Fruit fly (Drosophila melanogaster) whole organism, embryonic: Measurements from ENCODE around the gene CG3630.

ENCODE experiments used
- Ada2b ChIP-seq: fragments of 200-800 bp; sonication (Bioruptor generic); IDR thresholded peaks from 2 replicates; pipeline ENCODE4 v1.3.6; 2022; ENCODE audit warnings: missing biosample characterization, missing genetic modification characterization
- BEAF-32 ChIP-seq: fragments of 200-800 bp; sonication (Bioruptor generic); optimal IDR thresholded peaks from 3 replicates; lab custom pipeline; 2017; ENCODE audit warnings: missing biosample characterization, missing genetic modification characterization, mild to moderate bottlenecking, moderate library complexity, missing genetic modification reagents
- Bdp1 ChIP-seq: fragments of 200-800 bp; sonication (Bioruptor generic); optimal IDR thresholded peaks from 3 replicates; lab custom pipeline; 2016; ENCODE audit warnings: missing biosample characterization, missing genetic modification characterization
- CG10431 ChIP-seq: fragments of 200-800 bp; sonication (Bioruptor generic); optimal IDR thresholded peaks from 3 replicates; lab custom pipeline; 2018; ENCODE audit warnings: missing biosample characterization, mild to moderate bottlenecking, missing genetic modification characterization
- CG10654 ChIP-seq: fragments of 200-800 bp; sonication (Bioruptor generic); optimal IDR thresholded peaks from 2 replicates; lab custom pipeline; 2016; ENCODE audit warnings: missing biosample characterization, missing genetic modification characterization
- CG12659 ChIP-seq: fragments of 200-800 bp; sonication (Bioruptor generic); optimal IDR thresholded peaks from 3 replicates; lab custom pipeline; 2017; ENCODE audit warnings: mild to moderate bottlenecking, missing biosample characterization, missing genetic modification reagents, missing genetic modification characterization
- CG12942 ChIP-seq: fragments of 200-800 bp; sonication (Bioruptor generic); optimal IDR thresholded peaks from 3 replicates; lab custom pipeline; 2016; ENCODE audit warnings: missing biosample characterization, missing genetic modification characterization
- CG13296 ChIP-seq: fragments of 200-800 bp; sonication (Bioruptor generic); optimal IDR thresholded peaks from 3 replicates; lab custom pipeline; 2018; ENCODE audit warnings: missing biosample characterization, mild to moderate bottlenecking, missing genetic modification characterization
- CG14014 ChIP-seq: fragments of 200-800 bp; sonication (Bioruptor generic); IDR thresholded peaks from 2 replicates; pipeline ENCODE4 v1.3.6; 2022; ENCODE audit warnings: missing biosample characterization, missing genetic modification characterization
- CG14050 ChIP-seq: fragments of 200-800 bp; sonication (Bioruptor generic); IDR thresholded peaks from 3 replicates; pipeline ENCODE4 v1.3.6; 2022; ENCODE audit warnings: missing biosample characterization, missing genetic modification characterization
- CG15696 ChIP-seq: fragments of 200-800 bp; sonication (Bioruptor generic); optimal IDR thresholded peaks from 2 replicates; lab custom pipeline; 2019; ENCODE audit warnings: missing biosample characterization, mild to moderate bottlenecking, missing genetic modification characterization, moderate library complexity
- CG18599 ChIP-seq: fragments of 200-800 bp; sonication (Bioruptor generic); optimal IDR thresholded peaks from 3 replicates; lab custom pipeline; 2017; ENCODE audit warnings: missing biosample characterization, missing genetic modification characterization, mild to moderate bottlenecking, moderate library complexity, missing genetic modification reagents
- CG2678 ChIP-seq: fragments of 200-800 bp; sonication (Bioruptor generic); optimal IDR thresholded peaks from 3 replicates; lab custom pipeline; 2019; ENCODE audit warnings: missing biosample characterization, mild to moderate bottlenecking, missing genetic modification characterization, moderate library complexity
- CG4617 ChIP-seq: fragments of 200-800 bp; sonication (Bioruptor generic); optimal IDR thresholded peaks from 3 replicates; lab custom pipeline; 2016; ENCODE audit warnings: missing biosample characterization, missing genetic modification characterization, borderline replicate concordance
- CG5180 ChIP-seq: fragments of 200-800 bp; sonication (Bioruptor generic); optimal IDR thresholded peaks from 3 replicates; lab custom pipeline; 2017; ENCODE audit warnings: missing biosample characterization, missing genetic modification characterization, mild to moderate bottlenecking, moderate library complexity, missing genetic modification reagents
- CG6175 ChIP-seq: fragments of 200-800 bp; sonication (Bioruptor generic); IDR thresholded peaks from 3 replicates; pipeline ENCODE4 v1.3.6; 2022; ENCODE audit warnings: missing biosample characterization, missing genetic modification characterization
- CG6813 ChIP-seq: fragments of 200-800 bp; sonication (Bioruptor generic); optimal IDR thresholded peaks from 2 replicates; lab custom pipeline; 2017; ENCODE audit warnings: missing biosample characterization, missing genetic modification characterization, mild to moderate bottlenecking, moderate library complexity, missing genetic modification reagents
- CG7786 ChIP-seq: fragments of 200-800 bp; sonication (Bioruptor generic); optimal IDR thresholded peaks from 2 replicates; lab custom pipeline; 2016; ENCODE audit warnings: missing biosample characterization, missing genetic modification characterization
- CG7963 ChIP-seq: fragments of 200-800 bp; sonication (Bioruptor generic); IDR thresholded peaks from 3 replicates; pipeline ENCODE4 v1.3.6; 2022; ENCODE audit warnings: missing biosample characterization, missing genetic modification characterization; ENCODE audit not compliant: partially characterized antibody
- CG9797 ChIP-seq: fragments of 200-800 bp; sonication (Bioruptor generic); optimal IDR thresholded peaks from 3 replicates; lab custom pipeline; 2018; ENCODE audit warnings: missing biosample characterization, mild to moderate bottlenecking, missing genetic modification characterization
- CHES-1-like ChIP-seq: fragments of 200-800 bp; sonication (Bioruptor generic); optimal IDR thresholded peaks from 2 replicates; lab custom pipeline; 2016; ENCODE audit warnings: missing biosample characterization, missing genetic modification characterization
- Camta ChIP-seq: fragments of 200-800 bp; sonication (Bioruptor generic); optimal IDR thresholded peaks from 2 replicates; lab custom pipeline; 2016; ENCODE audit warnings: missing biosample characterization, missing genetic modification characterization
- HLHmδ ChIP-seq: fragments of 200-800 bp; sonication (Bioruptor generic); optimal IDR thresholded peaks from 2 replicates; lab custom pipeline; 2018; ENCODE audit warnings: missing biosample characterization, mild to moderate bottlenecking, missing genetic modification characterization, moderate library complexity
- Hey ChIP-seq: fragments of 200-800 bp; sonication (Bioruptor generic); optimal IDR thresholded peaks from 3 replicates; lab custom pipeline; 2018; ENCODE audit warnings: missing biosample characterization, mild to moderate bottlenecking, missing genetic modification characterization
- Kr ChIP-seq: fragments of 200-800 bp; sonication (Bioruptor generic); optimal IDR thresholded peaks from 2 replicates; lab custom pipeline; 2017; ENCODE audit warnings: missing biosample characterization, mild to moderate bottlenecking, missing genetic modification characterization
- MBD-R2 ChIP-seq: fragments of 200-800 bp; sonication (Bioruptor generic); IDR thresholded peaks from 2 replicates; pipeline ENCODE4 v1.3.6; 2022; ENCODE audit warnings: missing biosample characterization, missing genetic modification characterization
- Nf-YC ChIP-seq: fragments of 200-800 bp; optimal IDR thresholded peaks from 3 replicates; lab custom pipeline; 2019; ENCODE audit warnings: missing biosample characterization, mild to moderate bottlenecking, missing genetic modification characterization, moderate library complexity
- Scr ChIP-seq: fragments of 200-800 bp; sonication (Bioruptor generic); IDR thresholded peaks from 2 replicates; pipeline ENCODE4 v1.3.6; 2022; ENCODE audit warnings: missing biosample characterization, missing genetic modification characterization; ENCODE audit not compliant: partially characterized antibody
- Trl ChIP-seq, 3 experiments: fragments of >200 bp in 2 of 3; fragments of 200-800 bp in 1 of 3; sonication (Bioruptor generic) in 1 of 3; optimal IDR thresholded peaks; 2 replicates in 1 of 3; 3 replicates in 2 of 3; lab custom pipeline; 2016 to 2017; ENCODE audit warnings: missing biosample characterization in 1 of 3, missing genetic modification characterization in 1 of 3
- Xbp1 ChIP-seq: fragments of 200-800 bp; sonication (Bioruptor generic); optimal IDR thresholded peaks from 3 replicates; lab custom pipeline; 2016; ENCODE audit warnings: missing biosample characterization, mild to moderate bottlenecking, missing genetic modification characterization
- ap ChIP-seq: fragments of 200-800 bp; sonication (Bioruptor generic); IDR thresholded peaks from 2 replicates; pipeline ENCODE4 v1.3.6; 2022; ENCODE audit warnings: missing biosample characterization, missing genetic modification characterization
- bab2 ChIP-seq: fragments of 200-800 bp; sonication (Bioruptor generic); optimal IDR thresholded peaks from 2 replicates; lab custom pipeline; 2016; ENCODE audit warnings: missing biosample characterization, missing genetic modification characterization
- btn ChIP-seq: fragments of 200-800 bp; sonication (Bioruptor generic); optimal IDR thresholded peaks from 2 replicates; lab custom pipeline; 2016; ENCODE audit warnings: missing biosample characterization, missing genetic modification characterization
- cg ChIP-seq: fragments of 200-800 bp; sonication (Bioruptor generic); optimal IDR thresholded peaks from 3 replicates; lab custom pipeline; 2019; ENCODE audit warnings: missing biosample characterization, mild to moderate bottlenecking, missing genetic modification characterization, moderate library complexity
- chn ChIP-seq: fragments of 200-800 bp; sonication (Bioruptor generic); optimal IDR thresholded peaks from 2 replicates; lab custom pipeline; 2016; ENCODE audit warnings: missing biosample characterization, missing genetic modification characterization
- dimm ChIP-seq: fragments of 200-800 bp; sonication (Bioruptor generic); IDR thresholded peaks from 2 replicates; pipeline ENCODE4 v1.3.6; 2022; ENCODE audit warnings: missing biosample characterization, missing genetic modification characterization
- disco-r ChIP-seq: fragments of 200-800 bp; sonication (Bioruptor generic); optimal IDR thresholded peaks from 2 replicates; lab custom pipeline; 2016; ENCODE audit warnings: missing biosample characterization, missing genetic modification characterization
- exex ChIP-seq: fragments of 200-800 bp; sonication (Bioruptor generic); optimal IDR thresholded peaks from 4 replicates; lab custom pipeline; 2018; ENCODE audit warnings: missing biosample characterization, mild to moderate bottlenecking, missing genetic modification characterization, moderate library complexity
- fd102C ChIP-seq: fragments of 200-800 bp; sonication (Bioruptor generic); optimal IDR thresholded peaks from 2 replicates; lab custom pipeline; 2018; ENCODE audit warnings: missing biosample characterization, mild to moderate bottlenecking, missing genetic modification characterization, moderate library complexity
- fru ChIP-seq: fragments of >200 bp; optimal IDR thresholded peaks from 2 replicates; lab custom pipeline; 2017
- her ChIP-seq: fragments of 200-800 bp; sonication (Bioruptor generic); optimal IDR thresholded peaks from 2 replicates; lab custom pipeline; 2016; ENCODE audit warnings: missing biosample characterization, missing genetic modification characterization
- mirr ChIP-seq: fragments of 200-800 bp; sonication (Bioruptor generic); optimal IDR thresholded peaks from 3 replicates; lab custom pipeline; 2018; ENCODE audit warnings: missing biosample characterization, mild to moderate bottlenecking, missing genetic modification characterization
- org-1 ChIP-seq: fragments of 200-800 bp; sonication (Bioruptor generic); optimal IDR thresholded peaks from 2 replicates; lab custom pipeline; 2017; ENCODE audit warnings: missing biosample characterization, missing genetic modification characterization
- otp ChIP-seq: fragments of 200-800 bp; sonication (Bioruptor generic); IDR thresholded peaks from 3 replicates; pipeline ENCODE4, ENCODE4 v1.3.6; 2022; ENCODE audit warnings: missing biosample characterization, missing genetic modification characterization
- sim ChIP-seq: fragments of 200-800 bp; sonication (Bioruptor generic); IDR thresholded peaks from 2 replicates; pipeline ENCODE4 v1.3.6; 2022; ENCODE audit warnings: missing biosample characterization, missing genetic modification characterization
- stc ChIP-seq: fragments of 200-800 bp; sonication (Bioruptor generic); IDR thresholded peaks from 2 replicates; pipeline ENCODE4 v1.3.6; 2022; ENCODE audit warnings: missing biosample characterization, missing genetic modification characterization
- stwl ChIP-seq: fragments of 200-800 bp; sonication (Bioruptor generic); optimal IDR thresholded peaks from 3 replicates; lab custom pipeline; 2018; ENCODE audit warnings: missing biosample characterization, mild to moderate bottlenecking, missing genetic modification characterization, moderate library complexity
- tx ChIP-seq: fragments of 200-800 bp; sonication (Bioruptor generic); optimal IDR thresholded peaks from 2 replicates; lab custom pipeline; 2016; ENCODE audit warnings: missing biosample characterization, missing genetic modification characterization
- zfh1 ChIP-seq: fragments of 200-800 bp; sonication (Bioruptor generic); IDR thresholded peaks from 3 replicates; pipeline ENCODE4 v1.3.6; 2022; ENCODE audit warnings: missing biosample characterization, missing genetic modification characterization

The CG3630 gene

DNA sequence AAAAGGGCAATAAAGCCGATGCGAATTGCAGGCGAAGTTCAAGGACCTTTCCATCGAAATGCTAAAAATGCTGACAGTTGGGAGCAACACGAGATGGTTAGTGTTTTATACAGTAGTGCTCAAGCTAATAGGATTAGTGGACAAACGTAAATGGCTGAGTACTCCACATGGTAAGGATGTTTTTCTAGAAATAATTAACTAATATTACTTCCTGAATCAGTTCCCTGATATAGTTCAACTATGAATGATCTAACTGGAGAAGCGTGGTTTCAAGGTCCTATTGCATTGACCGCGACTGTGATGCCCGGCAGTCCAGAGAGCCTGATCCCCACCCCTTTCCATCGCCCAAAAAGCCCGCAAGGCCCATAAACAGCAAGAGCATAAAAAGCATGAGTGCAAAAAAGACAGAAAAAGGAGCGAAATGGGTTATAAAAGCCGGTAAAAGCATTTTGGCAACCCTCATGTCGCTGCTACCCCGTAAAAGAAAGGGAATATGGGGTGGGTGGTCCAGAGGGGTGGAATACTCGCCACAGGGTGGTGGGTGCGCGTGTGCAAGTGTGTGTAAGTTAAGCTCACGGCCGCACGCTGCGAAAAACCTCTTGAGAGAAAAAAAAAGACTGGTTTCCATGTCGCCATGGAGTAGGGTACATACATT lies 27.6 kb upstream of the CG3630 start (continued):
- peak; percentile 34 for TF ChIP-seq CG13296 (GFP tag; lab: Kevin White, UChicago)
- TF ChIP-seq Ada2b, result peak; percentile 43; the same call in 1 of the 2 replicates
- TF ChIP-seq fru, result no peak
- TF ChIP-seq cg, result no peak
- peak; percentile 16 for TF ChIP-seq CG10654 (GFP tag; lab: Kevin White, UChicago)
- TF ChIP-seq Scr (GFP tag; lab: Robert Waterston, UW), result no peak
- peak; percentile 9 for TF ChIP-seq btn
- peak; percentile 81 for TF ChIP-seq CG2678 (tag; lab: Kevin White, UChicago)
- TF ChIP-seq ap, result no peak; the same call in 1 of the 2 replicates
- peak; percentile 42 for TF ChIP-seq tx (GFP tag; lab: Kevin White, UChicago)
- TF ChIP-seq CG15696 (tag; lab: Kevin White, UChicago), result peak; percentile 45
- TF ChIP-seq stwl (tag; lab: Kevin White, UChicago), result no peak
- no peak for TF ChIP-seq fd102C (GFP tag; lab: Kevin White, UChicago)
- peak; percentile 84 for TF ChIP-seq CG18599 (GFP tag; lab: Kevin White, UChicago)
- no peak for TF ChIP-seq mirr (GFP tag; lab: Kevin White, UChicago)
- no peak for TF ChIP-seq Nf-YC (tag; lab: Kevin White, UChicago)
- no peak for TF ChIP-seq CG7963 (GFP tag; lab: Robert Waterston, UW)
- TF ChIP-seq MBD-R2 (GFP tag; lab: Robert Waterston, UW), result no peak
- peak; percentile 18 for TF ChIP-seq CG7786 (GFP tag; lab: Kevin White, UChicago)
- 0 out of 2 replicates have a peak, but pooled peaks have one; percentile 6 for TF ChIP-seq dimm (GFP tag; lab: Robert Waterston, UW)
- TF ChIP-seq stc (GFP tag; lab: Robert Waterston, UW), result peak; percentile 74
- TF ChIP-seq CG14014 (GFP tag; lab: Robert Waterston, UW), result peak; percentile 56; the same call in 1 of the 2 replicates
- TF ChIP-seq CG6175 (GFP tag; lab: Robert Waterston, UW), result 0 out of 3 replicates have a peak, but pooled peaks have one; percentile 17
- peak; percentile 16 for TF ChIP-seq Camta (GFP tag; lab: Kevin White, UChicago)
- no peak for TF ChIP-seq her (GFP tag; lab: Kevin White, UChicago)
- peak; percentile 46 for TF ChIP-seq CHES-1-like
- peak; percentile 49; the same call in 1 of the 3 replicates for TF ChIP-seq otp (GFP tag; lab: Robert Waterston, UW)
- no peak for TF ChIP-seq Bdp1
- TF ChIP-seq Xbp1 (GFP tag; lab: Kevin White, UChicago), result peak; percentile 68
- TF ChIP-seq chn (GFP tag; lab: Kevin White, UChicago), result peak; percentile 72
- no peak for TF ChIP-seq Hey
- peak; percentile 66 for TF ChIP-seq CG6813 (GFP tag; lab: Kevin White, UChicago)
- no peak for TF ChIP-seq disco-r (GFP tag; lab: Kevin White, UChicago)
- peak; percentile 51 for TF ChIP-seq org-1 (GFP tag; lab: Kevin White, UChicago)
- no peak for TF ChIP-seq CG9797 (GFP tag; lab: Kevin White, UChicago)
- no peak for TF ChIP-seq exex (tag; lab: Kevin White, UChicago)
- TF ChIP-seq CG14050 (GFP tag; lab: Robert Waterston, UW), result peak; percentile 43; the same call in 1 of the 3 replicates
- TF ChIP-seq CG10431 (GFP tag; lab: Kevin White, UChicago), result peak; percentile 38
- TF ChIP-seq HLHmδ (GFP tag; lab: Kevin White, UChicago), result no peak
- 0 out of 2 replicates have a peak, but pooled peaks have one; percentile 33 for TF ChIP-seq sim (GFP tag; lab: Robert Waterston, UW)
- no peak for TF ChIP-seq CG12942
- no peak for TF ChIP-seq BEAF-32
- peak; percentile 54 for TF ChIP-seq CG5180
- TF ChIP-seq bab2 (GFP tag; lab: Kevin White, UChicago), result peak; percentile 61
- TF ChIP-seq CG4617 (GFP tag; lab: Kevin White, UChicago), result no peak
- TF ChIP-seq Trl (optimal IDR thresholded peaks at IDR 0.05; lab: Kevin White, UChicago), result no peak
- TF ChIP-seq Trl (GFP tag; optimal IDR thresholded peaks at IDR 0.05; lab: Kevin White, UChicago), result peak; percentile 43
- peak; percentile 73 for TF ChIP-seq zfh1
- TF ChIP-seq Kr (GFP tag; lab: Kevin White, UChicago), result no peak
- TF ChIP-seq CG12659 (GFP tag; lab: Kevin White, UChicago), result peak; percentile 56
